Fruit fly (Drosophila melanogaster): Measurements from ENCODE around the gene Alp9.

Alp9 gene

dm6 chr3L:5577250-5578138, 17.8 kb upstream of the Alp9 start, which contains the start of gene Msr-110 (continued):
- TF ChIP-seq Eip78C (GFP tag) (peak; percentile 97), CG11294 (GFP tag; IDR thresholded peaks at IDR 0.05) (peak; percentile 92), Sox15 (GFP tag; optimal IDR thresholded peaks at IDR 0.05) (peak; percentile 87), lz (GFP tag; optimal IDR thresholded peaks at IDR 0.05) (peak; percentile 72), CG34406 (GFP tag; optimal IDR thresholded peaks at IDR 0.05) (peak; percentile 95), CG10669 (GFP tag; optimal IDR thresholded peaks at IDR 0.05) (peak; percentile 92), CG31627 (GFP tag; optimal IDR thresholded peaks at IDR 0.05) (peak; percentile 63), Eip75B (GFP tag; optimal IDR thresholded peaks at IDR 0.05) (peak; percentile 86), CG8632 (GFP tag; optimal IDR thresholded peaks at IDR 0.05) (peak; percentile 91), CG11902 (GFP tag; optimal IDR thresholded peaks at IDR 0.05) (peak; percentile 84), CG6163 (GFP tag; IDR thresholded peaks at IDR 0.05) (peak; percentile 98)

- TF ChIP-seq CG6854 (GFP tag; optimal IDR thresholded peaks at IDR 0.05) (no peak), acj6 (GFP tag; optimal IDR thresholded peaks at IDR 0.05) (no peak), CG15336 (GFP tag; IDR thresholded peaks at IDR 0.05) (no peak), CG10631 (GFP tag; optimal IDR thresholded peaks at IDR 0.05) (no peak), fd59A (GFP tag; optimal IDR thresholded peaks at IDR 0.05) (no peak), Hr39 (GFP tag; optimal IDR thresholded peaks at IDR 0.05) (no peak), CG32006 (GFP tag; optimal IDR thresholded peaks at IDR 0.05) (no peak), achi (GFP tag; optimal IDR thresholded peaks at IDR 0.05) (no peak), CG3032 (tag; optimal IDR thresholded peaks at IDR 0.05) (no peak), CG11762 (GFP tag; optimal IDR thresholded peaks at IDR 0.05; ENCODE audit: insufficient read depth) (no peak), vri (GFP tag; optimal IDR thresholded peaks at IDR 0.05) (no peak), salr (GFP tag; optimal IDR thresholded peaks at IDR 0.05) (no peak), Sox15 (GFP tag; optimal IDR thresholded peaks at IDR 0.05) (no peak), OdsH (GFP tag; optimal IDR thresholded peaks at IDR 0.05) (no peak), Hr38 (GFP tag; optimal IDR thresholded peaks at IDR 0.05) (no peak), Met (GFP tag; optimal IDR thresholded peaks at IDR 0.05) (no peak), topi (GFP tag; optimal IDR thresholded peaks at IDR 0.05) (no peak)
These were observed 16.7 kb upstream of the Alp9 start for dm6 chr3L:5578595-5578994.

DNA sequence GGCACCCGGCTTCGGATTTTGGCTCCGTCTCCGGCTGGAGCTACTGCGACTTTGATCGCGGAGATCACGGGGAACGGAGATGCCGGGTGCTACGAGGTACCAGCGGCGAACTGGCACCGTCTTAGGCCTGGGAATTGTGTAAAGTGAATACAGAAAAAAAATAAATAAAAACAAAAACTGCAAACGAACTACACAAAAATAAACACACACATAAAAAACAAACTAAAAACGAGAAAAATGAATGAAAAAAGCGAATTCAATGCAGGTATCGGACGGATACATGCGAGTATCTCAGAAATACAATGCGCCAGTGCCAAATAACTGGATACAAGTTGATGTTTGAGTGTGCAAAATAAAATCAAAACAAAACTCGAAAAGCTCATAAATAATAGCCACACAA, 15.6 kb upstream of the Alp9 start:
- peak; percentile 92 for TF ChIP-seq CG6276 (GFP tag; optimal IDR thresholded peaks at IDR 0.05)
- peak; percentile 59 for TF ChIP-seq CG16779 (tag; optimal IDR thresholded peaks at IDR 0.05)
- no peak for TF ChIP-seq Hr38 (GFP tag; optimal IDR thresholded peaks at IDR 0.05)
- TF ChIP-seq CG1621 (tag; optimal IDR thresholded peaks at IDR 0.05) = no peak
- TF ChIP-seq CG31627 (GFP tag; optimal IDR thresholded peaks at IDR 0.05) = no peak
- no peak for TF ChIP-seq CG6792 (GFP tag; optimal IDR thresholded peaks at IDR 0.05)
- peak; percentile 92 for TF ChIP-seq CG8119 (GFP tag; IDR thresholded peaks at IDR 0.05)
- no peak for TF ChIP-seq Eip75B (GFP tag; optimal IDR thresholded peaks at IDR 0.05)
- TF ChIP-seq CG32006 (GFP tag; optimal IDR thresholded peaks at IDR 0.05) = peak; percentile 35
- peak; percentile 81 for TF ChIP-seq CG6163 (GFP tag; IDR thresholded peaks at IDR 0.05)
- no peak for TF ChIP-seq CG3032 (tag; optimal IDR thresholded peaks at IDR 0.05)
- no peak for TF ChIP-seq spab (GFP tag; optimal IDR thresholded peaks at IDR 0.05)
- TF ChIP-seq Eip78C (GFP tag) = peak; percentile 63
- no peak for TF ChIP-seq OdsH (GFP tag; optimal IDR thresholded peaks at IDR 0.05)
- TF ChIP-seq net (GFP tag; optimal IDR thresholded peaks at IDR 0.05) = peak; percentile 54
- TF ChIP-seq salr (GFP tag; optimal IDR thresholded peaks at IDR 0.05) = no peak
- TF ChIP-seq Blimp-1 (GFP tag; optimal IDR thresholded peaks at IDR 0.05) = no peak
- TF ChIP-seq eg (GFP tag; IDR thresholded peaks at IDR 0.05) = peak; percentile 92
- no peak for TF ChIP-seq Ets96B (tag; optimal IDR thresholded peaks at IDR 0.05)
- peak; percentile 39 for TF ChIP-seq Hr4 (GFP tag; optimal IDR thresholded peaks at IDR 0.05)
- TF ChIP-seq CG11294 (GFP tag; IDR thresholded peaks at IDR 0.05) = peak; percentile 39; the same call in 1 of the 2 replicates
- no peak for TF ChIP-seq Smox (GFP tag; optimal IDR thresholded peaks at IDR 0.05)
- TF ChIP-seq Gug (GFP tag; IDR thresholded peaks at IDR 0.05) = 0 out of 2 replicates have a peak, but pooled peaks have one; percentile 31
- TF ChIP-seq CG15336 (GFP tag; IDR thresholded peaks at IDR 0.05) = peak; percentile 85
- peak; percentile 7 for TF ChIP-seq dac (GFP tag; optimal IDR thresholded peaks at IDR 0.05)
- TF ChIP-seq Met (GFP tag; optimal IDR thresholded peaks at IDR 0.05) = no peak
- TF ChIP-seq CG10669 (GFP tag; optimal IDR thresholded peaks at IDR 0.05) = no peak
- peak; percentile 57 for TF ChIP-seq Lpt (GFP tag; optimal IDR thresholded peaks at IDR 0.05)
